Worm (Caenorhabditis elegans) whole organism, mixed stage, embryonic: ENCODE measurements around the gene wht-8.

Source experiments
- blmp-1 ChIP-seq: fragments of 150-350 bp; optimal IDR thresholded peaks from 2 replicates; lab custom pipeline; 2014; ENCODE audit warnings: missing biosample characterization, missing genetic modification characterization
- ceh-83 ChIP-seq: fragments of 200-800 bp; sonication (Bioruptor generic); optimal IDR thresholded peaks from 2 replicates; lab custom pipeline; 2018; ENCODE audit warnings: mild to moderate bottlenecking, missing genetic modification characterization, missing compliant biosample characterization
- nhr-28 ChIP-seq: fragments of 150-350 bp; optimal IDR thresholded peaks from 2 replicates; lab custom pipeline; 2014; ENCODE audit warnings: missing biosample characterization, missing genetic modification characterization

DNA sequence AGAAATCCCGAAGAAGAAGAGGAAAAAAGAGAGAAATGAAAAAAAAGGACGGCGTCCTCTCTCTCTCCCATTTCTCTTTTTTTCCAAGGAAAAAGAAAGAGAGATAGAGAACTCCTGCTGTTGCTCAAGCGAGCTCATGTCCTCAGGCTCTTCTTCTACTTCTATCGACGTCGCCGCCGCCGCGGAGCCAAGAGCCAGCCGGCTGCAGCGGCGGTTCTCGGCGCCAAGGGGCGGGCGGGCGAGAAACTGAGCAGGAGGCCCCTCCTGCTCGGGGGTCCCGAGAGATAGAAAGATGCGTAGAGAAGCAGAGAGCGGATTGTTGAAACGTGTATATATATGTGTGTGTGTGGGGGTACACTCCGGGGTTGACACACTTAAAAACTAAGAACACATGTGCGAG is 15.6 kb upstream of the wht-8 start:
- no peak for TF ChIP-seq nhr-28 (tag; lab: Kevin White, UChicago)
- TF ChIP-seq blmp-1 (tag; lab: Kevin White, UChicago) = no peak
- TF ChIP-seq ceh-83 = no peak
